Fruit fly (Drosophila melanogaster) whole organism, embryonic: ENCODE measurements around the gene mop.
A peak's percentile ranks its signal among the peaks of the same experiment; 100 is the strongest.

Experiments used
- Ada2b ChIP-seq: fragments of 200-800 bp; sonication (Bioruptor generic); IDR thresholded peaks from 2 replicates; pipeline ENCODE4 v1.3.6; 2022; ENCODE audit warnings: missing biosample characterization, missing genetic modification characterization
- Bgb ChIP-seq: fragments of 200-800 bp; sonication (Bioruptor generic); IDR thresholded peaks from 2 replicates; pipeline ENCODE4 v1.3.6; 2022; ENCODE audit warnings: missing biosample characterization, missing genetic modification characterization; ENCODE audit not compliant: partially characterized antibody
- CG10147 ChIP-seq: fragments of 200-800 bp; sonication (Bioruptor generic); optimal IDR thresholded peaks from 2 replicates; lab custom pipeline; 2019; ENCODE audit warnings: missing biosample characterization, mild to moderate bottlenecking, missing genetic modification characterization, moderate library complexity
- CG10274 ChIP-seq: fragments of 200-800 bp; sonication (Bioruptor generic); optimal IDR thresholded peaks from 3 replicates; lab custom pipeline; 2017; ENCODE audit warnings: missing biosample characterization, mild to moderate bottlenecking, missing genetic modification characterization
- CG13123 ChIP-seq: fragments of 200-800 bp; sonication (Bioruptor generic); optimal IDR thresholded peaks from 2 replicates; lab custom pipeline; 2016; ENCODE audit warnings: missing biosample characterization, missing genetic modification characterization
- CG14860 ChIP-seq: fragments of 200-800 bp; sonication (Bioruptor generic); IDR thresholded peaks from 3 replicates; pipeline ENCODE4 v1.3.6; 2022; ENCODE audit warnings: missing biosample characterization, missing genetic modification characterization; ENCODE audit not compliant: partially characterized antibody
- CG15479 ChIP-seq: fragments of 200-800 bp; sonication (Bioruptor generic); optimal IDR thresholded peaks from 3 replicates; lab custom pipeline; 2019; ENCODE audit warnings: missing biosample characterization, mild to moderate bottlenecking, missing genetic modification characterization, moderate library complexity
- CG17829 ChIP-seq: fragments of 200-800 bp; optimal IDR thresholded peaks from 2 replicates; lab custom pipeline; 2019; ENCODE audit warnings: missing biosample characterization, mild to moderate bottlenecking, missing genetic modification characterization, moderate library complexity
- CG2120 ChIP-seq: fragments of 200-800 bp; sonication (Bioruptor generic); optimal IDR thresholded peaks from 3 replicates; lab custom pipeline; 2016; ENCODE audit warnings: missing biosample characterization, missing genetic modification characterization
- CG2889 ChIP-seq: fragments of 200-800 bp; sonication (Bioruptor generic); IDR thresholded peaks from 3 replicates; pipeline ENCODE4 v1.3.6; 2022; ENCODE audit warnings: missing biosample characterization, missing genetic modification characterization
- CG30431 ChIP-seq: fragments of 200-800 bp; sonication (Bioruptor generic); optimal IDR thresholded peaks from 2 replicates; lab custom pipeline; 2017; ENCODE audit warnings: missing biosample characterization, missing genetic modification characterization
- CG32532 ChIP-seq: fragments of 200-800 bp; sonication (Bioruptor generic); IDR thresholded peaks from 2 replicates; pipeline ENCODE4 v1.3.6; 2022; ENCODE audit warnings: missing biosample characterization, missing genetic modification characterization
- CG4424 ChIP-seq: fragments of 200-800 bp; sonication (Bioruptor generic); optimal IDR thresholded peaks from 3 replicates; lab custom pipeline; 2016; ENCODE audit warnings: missing biosample characterization, missing genetic modification characterization
- CG5180 ChIP-seq: fragments of 200-800 bp; sonication (Bioruptor generic); optimal IDR thresholded peaks from 3 replicates; lab custom pipeline; 2017; ENCODE audit warnings: missing biosample characterization, missing genetic modification characterization, mild to moderate bottlenecking, moderate library complexity, missing genetic modification reagents
- CG6254 ChIP-seq: fragments of 200-800 bp; sonication (Bioruptor generic); optimal IDR thresholded peaks from 3 replicates; lab custom pipeline; 2017; ENCODE audit warnings: mild to moderate bottlenecking, missing biosample characterization, missing genetic modification reagents, missing genetic modification characterization
- CG6683 ChIP-seq: fragments of 200-800 bp; sonication (Bioruptor generic); optimal IDR thresholded peaks from 2 replicates; lab custom pipeline; 2017; ENCODE audit warnings: missing biosample characterization, mild to moderate bottlenecking, missing genetic modification characterization, missing genetic modification reagents
- CG7372 ChIP-seq: fragments of 200-800 bp; sonication (Bioruptor generic); IDR thresholded peaks from 2 replicates; pipeline ENCODE4 v1.3.6; 2022; ENCODE audit warnings: missing biosample characterization, missing genetic modification characterization
- CG8290 ChIP-seq, 3 experiments: fragments of 200-800 bp; sonication (Bioruptor generic); optimal IDR thresholded peaks; 2 replicates each; lab custom pipeline; 2016 to 2019; ENCODE audit warnings: missing biosample characterization in 3 of 3, missing genetic modification characterization in 3 of 3, mild to moderate bottlenecking in 2 of 3, moderate library complexity in 1 of 3
- CG8478 ChIP-seq: fragments of >200 bp; optimal IDR thresholded peaks from 2 replicates; lab custom pipeline; 2018
- Camta ChIP-seq: fragments of 200-800 bp; sonication (Bioruptor generic); optimal IDR thresholded peaks from 2 replicates; lab custom pipeline; 2016; ENCODE audit warnings: missing biosample characterization, missing genetic modification characterization
- CrebB ChIP-seq: fragments of 200-800 bp; sonication (Bioruptor generic); optimal IDR thresholded peaks from 3 replicates; lab custom pipeline; 2018; ENCODE audit warnings: missing biosample characterization, mild to moderate bottlenecking, missing genetic modification characterization
- Dad ChIP-seq: fragments of 200-800 bp; sonication (Bioruptor generic); optimal IDR thresholded peaks from 3 replicates; lab custom pipeline; 2016; ENCODE audit warnings: missing biosample characterization, missing genetic modification characterization
- Fer3 ChIP-seq: fragments of 200-800 bp; sonication (Bioruptor generic); optimal IDR thresholded peaks from 2 replicates; lab custom pipeline; 2018; ENCODE audit warnings: missing biosample characterization, mild to moderate bottlenecking, missing genetic modification characterization, moderate library complexity
- Gsc ChIP-seq: fragments of 200-800 bp; sonication (Bioruptor generic); IDR thresholded peaks from 2 replicates; pipeline ENCODE4 v1.3.6; 2022; ENCODE audit warnings: missing biosample characterization, missing genetic modification characterization
- NC2α ChIP-seq: fragments of 200-800 bp; sonication (Bioruptor generic); optimal IDR thresholded peaks from 2 replicates; lab custom pipeline; 2016; ENCODE audit warnings: missing biosample characterization, missing genetic modification characterization
- Neu2 ChIP-seq: fragments of 200-800 bp; sonication (Bioruptor generic); optimal IDR thresholded peaks from 3 replicates; lab custom pipeline; 2016; ENCODE audit warnings: missing biosample characterization, missing genetic modification characterization, borderline replicate concordance
- Nf-YA ChIP-seq: fragments of 200-800 bp; sonication (Bioruptor generic); IDR thresholded peaks from 2 replicates; pipeline ENCODE4 v1.3.6; 2022; ENCODE audit warnings: missing biosample characterization, missing genetic modification characterization
- Pdp1 ChIP-seq, 2 experiments: fragments of 200-800 bp; sonication (Bioruptor generic); optimal IDR thresholded peaks; 3 replicates each; lab custom pipeline; 2016; ENCODE audit warnings: missing biosample characterization in 2 of 2, missing genetic modification characterization in 2 of 2, mild to moderate bottlenecking in 1 of 2, moderate library complexity in 1 of 2
- Vsx1 ChIP-seq: fragments of 200-800 bp; sonication (Bioruptor generic); optimal IDR thresholded peaks from 2 replicates; lab custom pipeline; 2017; ENCODE audit warnings: missing biosample characterization, mild to moderate bottlenecking, missing genetic modification characterization, missing genetic modification reagents
- bigmax ChIP-seq: fragments of 200-800 bp; sonication (Bioruptor generic); optimal IDR thresholded peaks from 2 replicates; lab custom pipeline; 2018; ENCODE audit warnings: missing biosample characterization, mild to moderate bottlenecking, missing genetic modification characterization
- ems ChIP-seq: fragments of 200-800 bp; sonication (Bioruptor generic); optimal IDR thresholded peaks from 3 replicates; lab custom pipeline; 2016; ENCODE audit warnings: missing biosample characterization, missing genetic modification characterization
- gce ChIP-seq: fragments of 200-800 bp; sonication (Bioruptor generic); IDR thresholded peaks from 3 replicates; pipeline ENCODE4 v1.3.6; 2022; ENCODE audit warnings: missing biosample characterization, missing genetic modification characterization
- gt ChIP-seq: fragments of 200-800 bp; sonication (Bioruptor generic); IDR thresholded peaks from 2 replicates; pipeline ENCODE4 v1.3.6; 2022; ENCODE audit warnings: missing biosample characterization, missing genetic modification characterization
- her ChIP-seq: fragments of 200-800 bp; sonication (Bioruptor generic); optimal IDR thresholded peaks from 2 replicates; lab custom pipeline; 2016; ENCODE audit warnings: missing biosample characterization, missing genetic modification characterization
- hth ChIP-seq: fragments of >200 bp; optimal IDR thresholded peaks from 2 replicates; lab custom pipeline; 2017; ENCODE audit warnings: inconsistent platforms
- ken ChIP-seq: fragments of 200-800 bp; sonication (Bioruptor generic); IDR thresholded peaks from 3 replicates; pipeline ENCODE4 v1.3.6; 2022; ENCODE audit warnings: missing biosample characterization, missing genetic modification characterization
- klu ChIP-seq: fragments of 200-800 bp; sonication (Bioruptor generic); IDR thresholded peaks from 2 replicates; pipeline ENCODE4 v1.3.6; 2022; ENCODE audit warnings: missing biosample characterization, missing genetic modification characterization
- lab ChIP-seq: fragments of 200-800 bp; sonication (Bioruptor generic); optimal IDR thresholded peaks from 3 replicates; lab custom pipeline; 2017; ENCODE audit warnings: missing biosample characterization, missing genetic modification characterization, mild to moderate bottlenecking, moderate library complexity, missing genetic modification reagents
- luna ChIP-seq: fragments of 200-800 bp; sonication (Bioruptor generic); optimal IDR thresholded peaks from 2 replicates; lab custom pipeline; 2016; ENCODE audit warnings: missing biosample characterization, missing genetic modification characterization
- mam ChIP-seq: fragments of 200-800 bp; sonication (Bioruptor generic); optimal IDR thresholded peaks from 3 replicates; lab custom pipeline; 2016; ENCODE audit warnings: missing biosample characterization, missing genetic modification characterization
- p53 ChIP-seq: fragments of 200-800 bp; sonication (Bioruptor generic); optimal IDR thresholded peaks from 2 replicates; lab custom pipeline; 2016; ENCODE audit warnings: missing biosample characterization, missing genetic modification characterization
- pros ChIP-seq: fragments of 200-800 bp; sonication (Bioruptor generic); optimal IDR thresholded peaks from 3 replicates; lab custom pipeline; 2019; ENCODE audit warnings: missing biosample characterization, mild to moderate bottlenecking, missing genetic modification characterization, moderate library complexity
- repo ChIP-seq: fragments of 200-800 bp; sonication (Bioruptor generic); optimal IDR thresholded peaks from 2 replicates; lab custom pipeline; 2016; ENCODE audit warnings: missing biosample characterization, missing genetic modification characterization
- row ChIP-seq: fragments of 200-800 bp; sonication (Bioruptor generic); IDR thresholded peaks from 3 replicates; pipeline ENCODE4 v1.3.6; 2022; ENCODE audit warnings: missing biosample characterization, missing genetic modification characterization
- scrt ChIP-seq: fragments of 200-800 bp; sonication (Bioruptor generic); optimal IDR thresholded peaks from 2 replicates; lab custom pipeline; 2018; ENCODE audit warnings: missing biosample characterization, mild to moderate bottlenecking, missing genetic modification characterization, moderate library complexity
- seq ChIP-seq: fragments of 200-800 bp; sonication (Bioruptor generic); IDR thresholded peaks from 2 replicates; pipeline ENCODE4 v1.3.6; 2022; ENCODE audit warnings: missing biosample characterization, missing genetic modification characterization
- sima ChIP-seq: fragments of 200-800 bp; sonication (Bioruptor generic); optimal IDR thresholded peaks from 2 replicates; lab custom pipeline; 2016; ENCODE audit warnings: missing biosample characterization, missing genetic modification characterization
- tgo ChIP-seq: fragments of 200-800 bp; sonication (Bioruptor generic); IDR thresholded peaks from 3 replicates; pipeline ENCODE4 v1.3.6; 2022; ENCODE audit warnings: missing biosample characterization, missing genetic modification characterization
- vnd ChIP-seq: fragments of 200-800 bp; sonication (Bioruptor generic); IDR thresholded peaks from 3 replicates; pipeline ENCODE4 v1.3.6; 2022; ENCODE audit warnings: missing biosample characterization, missing genetic modification characterization; ENCODE audit not compliant: partially characterized antibody

mop gene

DNA sequence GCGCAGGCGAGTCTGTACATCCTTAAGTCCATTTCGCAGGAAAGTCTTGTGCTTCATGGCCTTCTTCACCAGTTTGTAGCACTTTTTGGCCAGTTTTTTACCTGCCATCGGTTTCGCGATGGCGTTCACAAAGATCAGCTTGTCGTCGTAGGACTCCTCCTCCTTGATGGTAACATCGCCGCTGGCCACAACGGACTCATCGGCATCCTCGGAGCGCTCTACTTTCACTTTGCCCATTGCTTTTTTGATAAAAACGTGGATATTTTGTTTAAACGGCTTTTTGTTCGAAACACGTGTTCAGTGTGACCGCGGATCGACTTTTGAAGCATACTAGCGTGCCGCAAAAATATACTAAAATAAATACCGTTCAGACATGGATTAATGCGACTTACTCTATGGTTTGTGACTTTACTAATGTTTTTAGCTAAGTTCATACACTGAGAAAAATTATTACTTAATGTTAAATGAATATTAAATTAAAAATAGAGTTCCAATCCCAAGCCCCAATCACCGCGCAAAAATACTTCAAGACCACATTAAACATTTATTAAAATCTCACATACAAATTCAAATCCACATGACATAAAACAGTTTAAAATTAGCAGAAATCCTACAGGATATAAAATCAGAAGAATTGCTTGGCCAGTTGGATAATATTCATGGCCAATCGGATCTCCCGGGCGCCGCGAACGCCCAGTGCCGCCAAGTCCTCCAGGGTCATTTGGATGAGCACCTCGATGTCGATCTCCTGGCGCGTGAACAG lies 26.1 kb upstream of the mop start, which contains the start of gene NHP2 (continued):
- TF ChIP-seq p53 (GFP tag; lab: Kevin White, UChicago), result no peak
- TF ChIP-seq repo (GFP tag; lab: Kevin White, UChicago), result no peak
- peak; percentile 88 for TF ChIP-seq gce (GFP tag; lab: Robert Waterston, UW)
- peak; percentile 48 for TF ChIP-seq CG13123 (GFP tag; lab: Kevin White, UChicago)
- peak; percentile 81 for TF ChIP-seq CG10147 (GFP tag; lab: Kevin White, UChicago)
- TF ChIP-seq NC2α, result peak; percentile 36
- peak; percentile 85 for TF ChIP-seq Fer3
- TF ChIP-seq gt (GFP tag; lab: Robert Waterston, UW), result 0 out of 2 replicates have a peak, but pooled peaks have one; percentile 15
- peak; percentile 86 for TF ChIP-seq CG2120 (GFP tag; lab: Kevin White, UChicago)
- TF ChIP-seq CG15479, result no peak
- TF ChIP-seq Gsc (GFP tag; lab: Robert Waterston, UW), result no peak
- no peak for TF ChIP-seq bigmax (GFP tag; lab: Kevin White, UChicago)
- TF ChIP-seq scrt (GFP tag; lab: Kevin White, UChicago), result no peak
- TF ChIP-seq Camta (GFP tag; lab: Kevin White, UChicago), result peak; percentile 8
- TF ChIP-seq row (GFP tag; lab: Robert Waterston, UW), result peak; percentile 78
- TF ChIP-seq Vsx1, result peak; percentile 78
- peak; percentile 57 for TF ChIP-seq CG30431 (GFP tag; lab: Kevin White, UChicago)
- TF ChIP-seq lab (GFP tag; lab: Kevin White, UChicago), result no peak
- peak; percentile 86 for TF ChIP-seq CG17829
- TF ChIP-seq ken, result no peak; the same call in 1 of the 3 replicates
- no peak for TF ChIP-seq CG8478 (lab: Kevin White, UChicago)
- TF ChIP-seq Pdp1 (GFP tag; optimal IDR thresholded peaks at IDR 0.05; lab: Kevin White, UChicago), result peak in 1 of 2 experiments; percentile 65
- no peak for TF ChIP-seq hth
- peak; percentile 63 for TF ChIP-seq Ada2b (GFP tag; lab: Robert Waterston, UW)
- TF ChIP-seq Nf-YA (GFP tag; lab: Robert Waterston, UW), result no peak; the same call in 1 of the 2 replicates
- no peak; the same call in 2 of the 3 replicates for TF ChIP-seq CG2889 (GFP tag; lab: Robert Waterston, UW)
- TF ChIP-seq CG8290 (GFP tag; optimal IDR thresholded peaks at IDR 0.05; lab: Kevin White, UChicago), result peak; percentile 84
- peak in 1 of 2 experiments; percentile 33 for TF ChIP-seq CG8290 (tag; optimal IDR thresholded peaks at IDR 0.05; lab: Kevin White, UChicago)
- TF ChIP-seq ems (GFP tag; lab: Kevin White, UChicago), result peak; percentile 58
- TF ChIP-seq Bgb (GFP tag; lab: Robert Waterston, UW), result 0 out of 2 replicates have a peak, but pooled peaks have one; percentile 18
- peak; percentile 65 for TF ChIP-seq mam
- TF ChIP-seq sima (GFP tag; lab: Kevin White, UChicago), result no peak
- TF ChIP-seq luna (GFP tag; lab: Kevin White, UChicago), result no peak
- no peak for TF ChIP-seq CG6254 (GFP tag; lab: Kevin White, UChicago)
- TF ChIP-seq her (GFP tag; lab: Kevin White, UChicago), result no peak
- TF ChIP-seq CrebB (tag; lab: Kevin White, UChicago), result peak; percentile 74
- peak; percentile 79 for TF ChIP-seq seq (GFP tag; lab: Robert Waterston, UW)
- TF ChIP-seq CG4424 (GFP tag; lab: Kevin White, UChicago), result peak; percentile 83
- peak; percentile 90 for TF ChIP-seq CG32532 (GFP tag; lab: Robert Waterston, UW)
- no peak for TF ChIP-seq CG5180 (GFP tag; lab: Kevin White, UChicago)
- no peak for TF ChIP-seq vnd (GFP tag; lab: Robert Waterston, UW)
- no peak for TF ChIP-seq CG14860 (GFP tag; lab: Robert Waterston, UW)
- peak; percentile 76 for TF ChIP-seq CG7372
- peak; percentile 50 for TF ChIP-seq CG6683 (GFP tag; lab: Kevin White, UChicago)
- no peak for TF ChIP-seq CG10274 (GFP tag; lab: Kevin White, UChicago)
- peak; percentile 79 for TF ChIP-seq tgo (GFP tag; lab: Robert Waterston, UW)
- TF ChIP-seq Neu2 (GFP tag; lab: Kevin White, UChicago), result peak; percentile 60
- peak; percentile 43; the same call in 1 of the 2 replicates for TF ChIP-seq klu (GFP tag; lab: Robert Waterston, UW)
- peak; percentile 29 for TF ChIP-seq Dad
- no peak for TF ChIP-seq pros (GFP tag; lab: Kevin White, UChicago)
